Worm (Caenorhabditis elegans): ENCODE results near the gene Y55D9A.2.

DNA sequence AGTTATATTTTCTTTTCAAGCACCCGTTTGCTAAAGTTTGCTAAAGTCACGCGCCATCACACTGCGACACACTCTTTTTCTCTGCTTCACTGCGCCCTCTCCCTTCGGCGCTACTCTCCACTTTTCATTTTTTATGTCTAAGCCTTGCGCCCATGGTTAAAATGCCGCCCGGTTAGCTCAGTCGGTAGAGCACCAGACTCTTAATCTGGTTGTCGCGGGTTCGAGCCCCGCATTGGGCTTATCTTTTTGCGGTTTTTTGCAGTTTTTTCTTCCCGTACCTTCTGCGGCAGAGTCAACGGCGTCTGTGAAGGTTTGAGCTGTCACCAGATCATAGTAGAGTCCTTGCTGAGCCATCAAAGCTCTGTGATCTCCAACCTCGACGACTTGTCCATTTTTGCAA, 10.7 kb downstream of the Y55D9A.2 start:
- TF ChIP-seq ama-1 (optimal IDR thresholded peaks at IDR 0.05) (no peak), hlh-15 (tag; optimal IDR thresholded peaks at IDR 0.05) (peak; percentile 25), ceh-24 (tag; optimal IDR thresholded peaks at IDR 0.05) (peak; percentile 49), pax-1 (tag; optimal IDR thresholded peaks at IDR 0.05) (no peak), ceh-18 (tag; optimal IDR thresholded peaks at IDR 0.05) (peak; percentile 87)

All from whole organism, late embryonic.